Worm (Caenorhabditis elegans): ENCODE data around the gene B0252.8.

- TF ChIP-seq him-1 (tag; optimal IDR thresholded peaks at IDR 0.05) (no peak), dao-5 (tag; optimal IDR thresholded peaks at IDR 0.05) (no peak), W03F9.2 (tag; optimal IDR thresholded peaks at IDR 0.05) (no peak)
Measured at ce11 chrII:6909568-6910122, 6.3 kb upstream of the B0252.8 start, which contains the start of gene asm-1.

Data from whole organism, L4/young adult.